Worm (Caenorhabditis elegans): ENCODE measurements around the gene bus-12.

bus-12 gene

DNA sequence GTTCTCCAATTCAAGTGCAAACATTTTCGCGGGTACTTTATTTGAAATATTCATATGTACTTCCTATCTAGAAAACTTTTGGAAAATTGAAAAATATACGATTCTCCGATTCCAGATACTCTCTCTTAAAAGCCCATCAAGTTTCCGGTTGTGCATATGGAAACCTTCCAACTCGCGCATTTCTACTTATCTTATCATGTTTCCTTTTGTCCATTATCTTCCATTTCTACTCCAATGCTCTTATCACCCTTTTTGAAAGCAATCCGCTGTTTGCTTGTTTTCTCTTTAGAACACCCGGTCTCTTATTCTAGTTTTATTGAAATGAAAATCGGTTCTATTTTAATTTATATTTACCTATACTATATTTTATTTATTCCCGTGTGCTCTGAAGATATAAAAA, 34.3 kb upstream of the bus-12 start, which contains the start of gene C48D1.5:
Gene C48D1.5, plus strand, starts transcription at position 301 of the 400 bp plus-strand sequence.
- TF ChIP-seq F57A8.1 (GFP tag; optimal IDR thresholded peaks at IDR 0.05): no peak
- no peak for TF ChIP-seq akir-1 (GFP tag; optimal IDR thresholded peaks at IDR 0.05)
- TF ChIP-seq T26A5.8 (tag; optimal IDR thresholded peaks at IDR 0.05): no peak
- TF ChIP-seq ceh-100 (GFP tag; IDR thresholded peaks at IDR 0.05): no peak
- TF ChIP-seq nhr-90 (tag; optimal IDR thresholded peaks at IDR 0.05): no peak
- TF ChIP-seq ceh-58 (GFP tag; IDR thresholded peaks at IDR 0.05): no peak
- no peak for TF ChIP-seq mes-4 (tag; optimal IDR thresholded peaks at IDR 0.05)
- no peak for TF ChIP-seq attf-6 (GFP tag; IDR thresholded peaks at IDR 0.05)

DNA sequence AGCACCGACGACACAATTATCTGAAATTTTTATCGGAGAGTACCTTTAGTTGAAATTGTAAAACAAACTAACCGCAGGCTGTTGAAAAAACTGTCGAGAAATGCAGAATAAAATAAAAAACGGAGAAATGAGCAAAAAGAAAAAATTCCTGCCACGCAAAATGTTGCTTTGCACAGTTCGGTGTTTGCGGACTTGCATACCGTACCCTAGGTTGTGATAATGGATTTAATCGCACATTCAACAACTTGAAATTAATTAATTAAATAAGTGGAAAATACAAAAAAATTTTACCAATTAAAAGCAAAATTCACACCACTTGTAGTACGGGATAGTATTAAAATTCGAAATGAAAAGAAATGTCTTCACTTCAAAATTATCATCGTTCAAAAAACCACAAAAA, 24.6 kb upstream of the bus-12 start:
- TF ChIP-seq sea-2 (GFP tag; IDR thresholded peaks at IDR 0.05) (no peak), ceh-100 (GFP tag; IDR thresholded peaks at IDR 0.05) (no peak), mes-4 (tag; optimal IDR thresholded peaks at IDR 0.05) (no peak), lag-1 (GFP tag; IDR thresholded peaks at IDR 0.05) (no peak), die-1 (tag; optimal IDR thresholded peaks at IDR 0.05) (no peak), ceh-91 (GFP tag; IDR thresholded peaks at IDR 0.05) (no peak), Y95B8A.8 (GFP tag; IDR thresholded peaks at IDR 0.05) (no peak), egrh-3 (GFP tag; IDR thresholded peaks at IDR 0.05) (no peak), ZK185.1 (tag; optimal IDR thresholded peaks at IDR 0.05; ENCODE audit: poor library complexity, severe bottlenecking) (no peak), ama-1 (optimal IDR thresholded peaks at IDR 0.05) (no peak), ama-1 (GFP tag; optimal IDR thresholded peaks at IDR 0.05) (no peak), athp-1 (tag; optimal IDR thresholded peaks at IDR 0.05) (no peak), mcd-1 (GFP tag; IDR thresholded peaks at IDR 0.05) (no peak), hlh-12 (tag; optimal IDR thresholded peaks at IDR 0.05) (no peak), ztf-18 (tag; optimal IDR thresholded peaks at IDR 0.05) (no peak), snpc-1.1 (tag; optimal IDR thresholded peaks at IDR 0.05; ENCODE audit: insufficient read depth) (no peak)

DNA sequence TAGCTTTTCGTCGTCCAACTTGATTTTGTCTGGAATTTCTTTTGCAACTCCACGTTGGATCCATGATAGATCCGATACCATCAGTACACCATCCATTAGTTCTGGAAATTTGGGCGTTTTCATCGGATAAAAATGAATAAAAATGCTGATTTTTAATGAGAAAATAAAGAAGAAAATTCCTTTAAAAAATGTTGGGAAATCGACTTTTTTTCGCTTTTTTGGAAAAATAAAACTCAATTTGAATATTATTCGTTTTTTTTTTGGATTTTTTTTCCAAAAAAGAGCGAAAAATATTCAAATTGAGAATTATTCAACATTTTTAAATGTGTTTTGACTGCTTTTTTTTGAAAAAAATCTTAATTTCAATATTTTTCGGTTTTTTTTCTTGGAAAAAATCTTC, 19.5 kb upstream of the bus-12 start, which contains the start of gene pwp-1:
Gene pwp-1, minus strand, starts transcription at position 101 of the 400 bp plus-strand sequence.
- TF ChIP-seq ceh-100 (GFP tag; IDR thresholded peaks at IDR 0.05): no peak
- TF ChIP-seq pha-4 (tag; optimal IDR thresholded peaks at IDR 0.05): no peak
- TF ChIP-seq K11D2.4 (GFP tag; IDR thresholded peaks at IDR 0.05): no peak
- TF ChIP-seq pbrm-1 (GFP tag; IDR thresholded peaks at IDR 0.05): no peak
- no peak for TF ChIP-seq nhr-27 (tag; optimal IDR thresholded peaks at IDR 0.05)
- TF ChIP-seq lsl-1 (GFP tag; optimal IDR thresholded peaks at IDR 0.05): no peak
- TF ChIP-seq lin-54 (GFP tag; optimal IDR thresholded peaks at IDR 0.05): no peak
- TF ChIP-seq hlh-12 (tag; optimal IDR thresholded peaks at IDR 0.05): no peak
- TF ChIP-seq ztf-26 (tag; optimal IDR thresholded peaks at IDR 0.05): no peak
- TF ChIP-seq ztf-25 (GFP tag; IDR thresholded peaks at IDR 0.05): no peak

DNA sequence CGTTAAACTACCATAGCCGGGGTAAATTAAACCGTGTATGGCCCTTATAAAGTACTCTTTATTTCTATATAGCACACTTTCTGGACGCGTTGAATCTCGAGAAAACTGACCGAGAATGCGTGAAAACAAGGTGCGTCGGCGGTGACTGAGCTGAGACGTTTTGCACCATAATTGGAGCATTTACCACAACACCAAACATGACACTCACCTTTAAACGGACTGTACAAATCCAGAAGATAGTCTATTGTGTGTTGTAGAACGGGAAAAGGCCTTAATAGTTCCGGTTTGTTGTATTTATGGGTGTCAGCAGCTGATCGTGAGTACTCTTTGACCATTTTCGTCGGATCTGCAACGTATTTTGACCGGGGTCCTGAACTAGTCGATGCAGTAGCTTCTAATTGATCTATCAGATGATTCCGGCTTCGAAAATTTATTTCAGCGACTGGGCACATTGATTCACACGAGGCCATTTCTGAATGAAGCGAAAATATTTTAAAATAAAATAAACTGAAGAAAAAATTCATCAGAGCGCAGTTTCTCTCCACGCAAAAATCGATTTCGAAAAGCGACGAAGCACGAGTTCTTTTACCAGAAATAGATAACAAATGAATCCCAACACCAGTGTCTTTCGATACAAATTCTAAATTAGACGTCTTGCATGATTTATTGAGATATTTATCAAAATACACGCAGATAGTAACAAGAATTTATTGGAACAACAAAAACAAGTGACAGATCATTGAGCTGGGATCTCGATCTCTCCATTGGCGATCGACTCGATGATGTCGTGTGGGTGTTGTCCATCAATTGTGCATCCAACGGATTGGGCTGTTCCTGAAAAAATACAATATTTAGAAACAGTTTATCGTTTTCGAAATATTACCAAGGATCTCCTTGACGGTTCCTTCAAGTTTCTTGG, 16.8 kb upstream of the bus-12 start, which contains the start of gene tag-115:
Gene tag-115, minus strand, starts transcription at position 472 of the 919 bp plus-strand sequence.
- no peak for TF ChIP-seq nfya-1 (tag; optimal IDR thresholded peaks at IDR 0.05; ENCODE audit: borderline replicate concordance, insufficient read depth)
- no peak for TF ChIP-seq F57A8.1 (GFP tag; optimal IDR thresholded peaks at IDR 0.05)
- no peak for TF ChIP-seq ceh-27 (GFP tag; optimal IDR thresholded peaks at IDR 0.05)
- TF ChIP-seq bed-1 (GFP tag; IDR thresholded peaks at IDR 0.05): 0 out of 2 replicates have a peak, but pooled peaks have one; percentile 15
- no peak for TF ChIP-seq C06A6.2 (GFP tag; conservative IDR thresholded peaks at IDR 0.05)
- TF ChIP-seq T26A5.8 (tag; optimal IDR thresholded peaks at IDR 0.05): no peak
- TF ChIP-seq fkh-3 (tag; optimal IDR thresholded peaks at IDR 0.05): peak; percentile 49
- peak; percentile 29; the same call in 1 of the 2 replicates for TF ChIP-seq ceh-100 (GFP tag; IDR thresholded peaks at IDR 0.05)
- TF ChIP-seq unc-130 (GFP tag; optimal IDR thresholded peaks at IDR 0.05): peak; percentile 63
- no peak for TF ChIP-seq F55B11.4 (tag; optimal IDR thresholded peaks at IDR 0.05; ENCODE audit: borderline replicate concordance, insufficient read depth)
- peak; percentile 66 for TF ChIP-seq mcd-1 (GFP tag; IDR thresholded peaks at IDR 0.05)
- TF ChIP-seq attf-5 (GFP tag; optimal IDR thresholded peaks at IDR 0.05): peak; percentile 5
- TF ChIP-seq ztf-22 (GFP tag; optimal IDR thresholded peaks at IDR 0.05): no peak
- no peak for TF ChIP-seq ztf-28 (GFP tag; IDR thresholded peaks at IDR 0.05)
- peak; percentile 82 for TF ChIP-seq nfyb-1 (GFP tag; IDR thresholded peaks at IDR 0.05)
- TF ChIP-seq tbx-9 (tag; optimal IDR thresholded peaks at IDR 0.05; ENCODE audit: borderline replicate concordance): no peak
- peak; percentile 22 for TF ChIP-seq atf-7 (tag; optimal IDR thresholded peaks at IDR 0.05)

Data from whole organism, young adult.